Fruit fly (Drosophila melanogaster): ENCODE data around the gene CG31321.

Gene CG31321

DNA sequence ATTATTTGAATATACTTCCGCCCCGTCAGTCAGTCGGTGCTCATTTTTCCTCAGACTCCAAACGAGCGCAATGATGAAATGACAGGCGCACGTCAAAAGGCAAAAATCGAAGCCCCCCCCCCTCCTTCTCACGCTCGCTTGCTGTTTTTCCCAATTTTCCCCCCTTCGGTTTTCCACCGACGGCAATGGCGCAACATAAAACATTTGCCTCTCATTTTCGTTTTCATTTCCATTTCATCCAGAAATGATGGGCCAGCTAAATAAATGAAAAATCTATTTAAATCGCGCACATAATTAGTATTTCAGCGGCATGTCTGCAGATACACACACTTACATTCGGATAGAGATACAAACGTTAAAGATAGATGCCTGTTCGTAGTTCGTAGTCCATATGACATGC is 21.3 kb downstream of the CG31321 start:
- TF ChIP-seq CG32121 (GFP tag; IDR thresholded peaks at IDR 0.05): no peak
- TF ChIP-seq CG34367 (tag; optimal IDR thresholded peaks at IDR 0.05): no peak
- TF ChIP-seq Snoo (tag; optimal IDR thresholded peaks at IDR 0.05): no peak
- TF ChIP-seq fd96Ca (GFP tag; IDR thresholded peaks at IDR 0.05): no peak
- no peak for TF ChIP-seq CG8159 (tag; optimal IDR thresholded peaks at IDR 0.05)
- no peak for TF ChIP-seq CG14655 (GFP tag; optimal IDR thresholded peaks at IDR 0.05)
- no peak for TF ChIP-seq Ets98B (GFP tag; IDR thresholded peaks at IDR 0.05)
- no peak for TF ChIP-seq CG17806 (tag; optimal IDR thresholded peaks at IDR 0.05)

DNA sequence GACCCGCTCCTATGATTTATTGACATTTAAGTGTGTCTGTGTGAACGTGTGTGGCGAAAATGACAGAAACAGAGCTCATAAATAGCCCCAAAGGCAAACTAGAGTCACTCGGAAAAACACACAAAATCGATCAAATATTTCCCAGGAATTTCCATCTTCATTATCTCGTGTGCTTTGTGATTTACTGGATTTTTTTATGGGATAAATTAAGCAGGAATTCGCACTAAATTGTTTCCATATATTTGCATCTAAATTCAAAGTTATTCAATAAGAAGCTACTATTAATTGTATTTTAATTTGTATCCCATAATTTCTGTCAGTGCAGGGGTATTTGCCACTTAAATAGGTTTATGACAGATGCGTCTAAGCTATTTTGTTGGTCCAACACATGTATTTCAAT is 22.6 kb downstream of the CG31321 start:
- TF ChIP-seq rn (GFP tag; IDR thresholded peaks at IDR 0.05): no peak
- TF ChIP-seq gl (tag; optimal IDR thresholded peaks at IDR 0.05): no peak
- no peak for TF ChIP-seq Pif1B (GFP tag; optimal IDR thresholded peaks at IDR 0.05)
- peak; percentile 1 for TF ChIP-seq CG14655 (GFP tag; optimal IDR thresholded peaks at IDR 0.05)
- no peak for TF ChIP-seq CG10348 (GFP tag; IDR thresholded peaks at IDR 0.05)

DNA sequence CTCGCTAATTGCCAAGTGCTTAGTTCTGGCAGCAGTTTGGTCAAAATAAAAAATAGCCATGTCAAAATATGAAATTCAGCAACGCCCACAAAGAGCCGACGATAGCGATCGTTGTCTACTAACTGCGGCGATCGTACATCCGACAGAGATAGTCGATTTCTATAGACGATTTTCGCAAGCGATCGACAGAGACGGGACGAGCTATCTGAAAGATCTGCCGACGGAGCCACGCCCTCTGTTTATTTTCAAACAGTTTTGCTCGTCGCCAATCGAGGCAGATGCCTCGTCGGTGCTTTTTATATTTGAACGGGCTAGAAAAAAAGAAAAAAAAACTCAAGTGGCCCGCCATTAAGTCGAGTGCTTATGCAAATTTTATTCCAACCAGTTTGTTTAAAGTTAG is 25.3 kb downstream of the CG31321 start:
- 0 out of 3 replicates have a peak, but pooled peaks have one; percentile 8 for TF ChIP-seq CG4496 (GFP tag; IDR thresholded peaks at IDR 0.05)
- TF ChIP-seq CG32121 (GFP tag; IDR thresholded peaks at IDR 0.05): no peak

DNA sequence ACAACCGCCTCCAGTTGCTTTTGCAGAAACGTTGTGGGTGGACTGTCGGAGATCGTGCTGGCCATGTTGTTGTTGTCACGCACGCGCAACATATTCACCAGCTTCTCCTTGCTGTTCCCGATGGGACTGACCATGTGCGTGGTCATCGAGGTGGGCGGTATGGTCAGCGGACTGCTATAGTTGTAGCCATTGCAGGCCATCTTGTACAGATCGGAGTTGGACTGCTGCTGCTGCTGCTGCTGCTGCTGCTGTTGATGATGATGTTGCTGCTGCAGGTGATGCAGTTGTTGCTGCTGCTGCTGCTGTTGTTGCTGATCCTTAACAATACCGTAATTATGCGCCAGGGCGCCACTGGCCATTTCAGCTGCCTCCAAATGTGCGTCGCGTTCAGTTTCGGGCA is 34.6 kb downstream of the CG31321 start:
- no peak for TF ChIP-seq CG32121 (GFP tag; IDR thresholded peaks at IDR 0.05)
- no peak for TF ChIP-seq rn (GFP tag; IDR thresholded peaks at IDR 0.05)
- no peak for TF ChIP-seq CG34367 (tag; optimal IDR thresholded peaks at IDR 0.05)
- no peak for TF ChIP-seq CG17806 (tag; optimal IDR thresholded peaks at IDR 0.05)
- TF ChIP-seq D1 (tag; optimal IDR thresholded peaks at IDR 0.05): no peak
- no peak for TF ChIP-seq CG14655 (GFP tag; optimal IDR thresholded peaks at IDR 0.05)
- TF ChIP-seq CG15710 (tag; optimal IDR thresholded peaks at IDR 0.05): no peak
- no peak for TF ChIP-seq EcR (GFP tag; optimal IDR thresholded peaks at IDR 0.05)
- no peak for TF ChIP-seq CG9948 (tag; optimal IDR thresholded peaks at IDR 0.05)
- TF ChIP-seq Pif1B (GFP tag; optimal IDR thresholded peaks at IDR 0.05): no peak
- TF ChIP-seq CG8301 (tag; optimal IDR thresholded peaks at IDR 0.05): no peak
- no peak for TF ChIP-seq Pif1A (GFP tag; optimal IDR thresholded peaks at IDR 0.05)

DNA sequence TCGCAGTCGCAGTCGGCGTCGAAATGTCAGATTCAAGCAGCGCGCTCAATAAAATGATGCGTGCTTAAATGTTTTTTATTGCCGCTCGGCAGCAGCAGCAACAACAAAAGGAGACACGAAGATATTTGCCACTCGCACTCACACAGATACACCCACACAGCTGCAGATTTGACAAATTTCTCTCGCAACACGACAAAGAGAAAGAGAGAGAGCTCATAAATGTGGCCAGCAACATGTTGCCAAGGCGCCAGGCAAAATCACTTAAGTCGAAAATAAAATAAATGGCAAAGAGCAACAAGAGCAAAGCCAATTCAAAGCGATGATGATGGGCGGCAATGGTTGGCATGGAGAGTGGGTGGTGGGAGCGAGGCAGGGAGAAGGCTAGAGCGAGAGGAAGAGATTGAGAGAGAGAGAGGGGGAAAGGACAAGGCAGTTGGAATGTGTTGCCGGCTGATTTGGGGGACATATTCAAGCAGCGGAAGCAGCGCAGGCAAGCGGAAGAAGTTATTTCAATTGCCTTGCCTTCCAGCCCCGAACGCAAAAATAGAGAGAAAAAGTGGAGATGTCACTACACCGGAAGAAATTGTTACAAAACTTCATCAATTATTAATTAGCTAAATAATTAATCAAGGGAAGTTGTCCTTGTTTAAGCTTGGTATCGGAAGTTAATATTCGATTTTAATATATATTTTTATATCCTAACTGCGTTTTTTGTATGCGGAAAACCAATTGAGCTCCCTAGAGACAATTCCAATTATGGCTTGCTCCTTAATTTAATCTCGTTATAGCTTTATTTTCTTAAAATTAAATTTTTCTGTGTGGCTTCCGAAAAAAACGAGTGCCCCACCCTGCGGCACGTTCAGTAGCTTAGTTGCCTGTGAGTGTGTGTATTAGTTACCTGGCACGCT is 36.9 kb downstream of the CG31321 start:
- TF ChIP-seq Pif1A (GFP tag; optimal IDR thresholded peaks at IDR 0.05): peak; percentile 43
- TF ChIP-seq CG8301 (tag; optimal IDR thresholded peaks at IDR 0.05): peak; percentile 58
- TF ChIP-seq D1 (tag; optimal IDR thresholded peaks at IDR 0.05): peak; percentile 2
- TF ChIP-seq CG12605 (GFP tag; IDR thresholded peaks at IDR 0.05): no peak
- peak; percentile 19 for TF ChIP-seq CG15710 (tag; optimal IDR thresholded peaks at IDR 0.05)
- TF ChIP-seq CG8159 (tag; optimal IDR thresholded peaks at IDR 0.05): peak; percentile 45
- TF ChIP-seq CG32121 (GFP tag; IDR thresholded peaks at IDR 0.05): no peak
- TF ChIP-seq CG14655 (GFP tag; optimal IDR thresholded peaks at IDR 0.05): peak; percentile 71
- TF ChIP-seq CG10348 (GFP tag; IDR thresholded peaks at IDR 0.05): no peak
- TF ChIP-seq gl (tag; optimal IDR thresholded peaks at IDR 0.05): no peak
- 0 out of 3 replicates have a peak, but pooled peaks have one; percentile 4 for TF ChIP-seq CG4496 (GFP tag; IDR thresholded peaks at IDR 0.05)
- TF ChIP-seq EcR (GFP tag; optimal IDR thresholded peaks at IDR 0.05): peak; percentile 14
- TF ChIP-seq Ets98B (GFP tag; IDR thresholded peaks at IDR 0.05): peak; percentile 10; the same call in 1 of the 2 replicates
- no peak for TF ChIP-seq fd96Ca (GFP tag; IDR thresholded peaks at IDR 0.05)
- TF ChIP-seq Snoo (tag; optimal IDR thresholded peaks at IDR 0.05): no peak
- TF ChIP-seq CG34367 (tag; optimal IDR thresholded peaks at IDR 0.05): no peak
- TF ChIP-seq CG13204 (GFP tag; optimal IDR thresholded peaks at IDR 0.05): peak; percentile 48
- TF ChIP-seq rn (GFP tag; IDR thresholded peaks at IDR 0.05): no peak
- TF ChIP-seq CG9948 (tag; optimal IDR thresholded peaks at IDR 0.05): peak; percentile 53
- peak; percentile 41 for TF ChIP-seq CG17806 (tag; optimal IDR thresholded peaks at IDR 0.05)
- TF ChIP-seq Pif1B (GFP tag; optimal IDR thresholded peaks at IDR 0.05): peak; percentile 21

DNA sequence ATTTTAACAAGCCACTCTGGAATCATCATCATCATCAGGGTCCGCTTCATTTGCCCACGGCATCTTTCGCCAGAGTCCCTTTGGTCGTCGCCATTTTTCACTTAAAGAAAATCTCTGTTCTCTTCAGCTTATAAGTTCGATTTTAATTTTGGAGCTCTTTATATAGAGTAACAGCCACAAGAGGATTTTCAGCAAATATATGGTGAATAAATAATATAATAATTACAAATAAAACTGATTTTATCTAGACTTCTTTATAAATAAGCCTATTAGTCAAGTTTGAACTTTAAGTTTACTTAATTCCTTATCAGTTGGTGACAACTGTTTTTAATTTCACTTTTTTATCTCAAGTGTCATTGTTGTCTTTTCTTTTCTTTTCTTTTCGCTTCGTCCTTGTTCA is 38.3 kb downstream of the CG31321 start:
- TF ChIP-seq CG15710 (tag; optimal IDR thresholded peaks at IDR 0.05) (no peak), CG8159 (tag; optimal IDR thresholded peaks at IDR 0.05) (peak; percentile 3)

DNA sequence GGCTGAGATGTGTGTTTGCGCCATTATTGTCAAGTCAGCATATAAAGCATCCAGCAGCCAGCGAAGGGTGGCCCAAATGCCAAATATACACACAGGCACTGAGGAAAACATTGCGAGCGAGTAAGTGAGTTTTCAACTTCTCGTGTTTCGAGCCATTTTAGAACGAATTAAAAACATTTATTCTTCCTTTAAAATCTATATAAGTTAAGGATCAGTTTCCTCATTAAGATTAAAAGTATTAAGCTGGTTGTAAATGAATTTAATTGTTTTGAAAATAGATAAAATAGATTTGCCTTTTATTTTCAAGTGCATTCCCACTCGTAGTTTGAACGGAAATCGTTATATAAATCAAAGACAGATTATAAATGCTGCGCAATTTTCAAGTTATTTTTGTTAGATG is 41.3 kb downstream of the CG31321 start:
- TF ChIP-seq CG8159 (tag; optimal IDR thresholded peaks at IDR 0.05): peak; percentile 10
- TF ChIP-seq CG14655 (GFP tag; optimal IDR thresholded peaks at IDR 0.05): no peak

All from whole organism, pupa.